Worm (Caenorhabditis elegans) whole organism, L3 larva: Measurements from ENCODE around the gene mrp-2.

ENCODE experiments used
- R02D3.7 ChIP-seq: fragments of 150-350 bp; optimal IDR thresholded peaks from 2 replicates; lab custom pipeline; 2014; ENCODE audit warnings: missing biosample characterization, missing genetic modification characterization
- aly-2 ChIP-seq: fragments of 150-350 bp; optimal IDR thresholded peaks from 2 replicates; lab custom pipeline; 2014; ENCODE audit warnings: missing biosample characterization, missing genetic modification characterization
- ama-1 ChIP-seq: fragments of 150-350 bp; optimal IDR thresholded peaks from 2 replicates; lab custom pipeline; 2018
- ceh-28 ChIP-seq: fragments of 150-350 bp; optimal IDR thresholded peaks from 2 replicates; lab custom pipeline; 2014; ENCODE audit warnings: missing biosample characterization, missing genetic modification reagents, missing genetic modification characterization
- daf-12 ChIP-seq: fragments of 150-350 bp; optimal IDR thresholded peaks from 2 replicates; lab custom pipeline; 2014; ENCODE audit warnings: missing biosample characterization, missing genetic modification reagents, missing genetic modification characterization
- egl-27 ChIP-seq: sonication (generic microtip); optimal IDR thresholded peaks from 4 replicates; lab custom pipeline; 2017; ENCODE audit warnings: missing biosample characterization, missing genetic modification reagents, missing genetic modification characterization
- elt-1 ChIP-seq: fragments of 150-350 bp; optimal IDR thresholded peaks from 2 replicates; lab custom pipeline; 2014; ENCODE audit warnings: missing biosample characterization, missing genetic modification characterization
- elt-2 ChIP-seq: sonication (generic microtip); optimal IDR thresholded peaks from 2 replicates; lab custom pipeline; 2016; ENCODE audit warnings: missing genetic modification reagents, mild to moderate bottlenecking, missing genetic modification characterization, missing compliant biosample characterization
- elt-3 ChIP-seq, 3 experiments: fragments of 150-350 bp in 1 of 3; sonication (generic microtip) in 2 of 3; optimal IDR thresholded peaks; 2 replicates in 2 of 3; 4 replicates in 1 of 3; lab custom pipeline; 2014 to 2017; ENCODE audit warnings: missing biosample characterization in 3 of 3, missing genetic modification characterization in 3 of 3
- eor-1 ChIP-seq, 2 experiments: fragments of 150-350 bp; optimal IDR thresholded peaks; 2 replicates each; lab custom pipeline; 2014 to 2018; ENCODE audit warnings: missing biosample characterization in 2 of 2, missing genetic modification characterization in 2 of 2
- fkh-2 ChIP-seq: fragments of 150-350 bp; optimal IDR thresholded peaks from 2 replicates; lab custom pipeline; 2014; ENCODE audit warnings: missing biosample characterization, missing genetic modification reagents, missing genetic modification characterization
- fos-1 ChIP-seq: fragments of 150-350 bp; optimal IDR thresholded peaks from 2 replicates; lab custom pipeline; 2014; ENCODE audit warnings: missing biosample characterization, missing genetic modification characterization
- hmg-11 ChIP-seq: sonication (generic microtip); optimal IDR thresholded peaks from 2 replicates; lab custom pipeline; 2016; ENCODE audit warnings: missing genetic modification characterization, missing compliant biosample characterization
- jun-1 ChIP-seq: fragments of 150-350 bp; optimal IDR thresholded peaks from 2 replicates; lab custom pipeline; 2014; ENCODE audit warnings: missing biosample characterization, missing genetic modification reagents, missing genetic modification characterization
- lin-15B ChIP-seq: fragments of 150-350 bp; optimal IDR thresholded peaks from 2 replicates; lab custom pipeline; 2014; ENCODE audit warnings: missing biosample characterization, missing genetic modification characterization
- lin-39 ChIP-seq: fragments of 150-350 bp; optimal IDR thresholded peaks from 2 replicates; lab custom pipeline; 2018; ENCODE audit warnings: missing biosample characterization, missing genetic modification reagents, missing genetic modification characterization
- lsy-12 ChIP-seq: sonication (generic microtip); optimal IDR thresholded peaks from 2 replicates; lab custom pipeline; 2016; ENCODE audit warnings: mild to moderate bottlenecking, missing genetic modification characterization, missing compliant biosample characterization
- mdl-1 ChIP-seq: fragments of 150-350 bp; optimal IDR thresholded peaks from 2 replicates; lab custom pipeline; 2014; ENCODE audit warnings: missing biosample characterization, missing genetic modification characterization
- mml-1 ChIP-seq: fragments of 150-350 bp; sonication (generic microtip); optimal IDR thresholded peaks from 3 replicates; lab custom pipeline; 2014; ENCODE audit warnings: missing biosample characterization, missing genetic modification characterization
- nfya-1 ChIP-seq: sonication (generic microtip); optimal IDR thresholded peaks from 2 replicates; lab custom pipeline; 2017; ENCODE audit warnings: missing genetic modification characterization, mild to moderate bottlenecking, missing compliant biosample characterization, antibody characterized with exemption, moderate library complexity; ENCODE audit not compliant: insufficient read depth
- nhr-11 ChIP-seq: fragments of 150-350 bp; optimal IDR thresholded peaks from 2 replicates; lab custom pipeline; 2014; ENCODE audit warnings: missing biosample characterization, missing genetic modification characterization
- nhr-12 ChIP-seq: fragments of 150-350 bp; optimal IDR thresholded peaks from 2 replicates; lab custom pipeline; 2014; ENCODE audit warnings: missing biosample characterization, missing genetic modification characterization
- nhr-23 ChIP-seq: fragments of 150-350 bp; optimal IDR thresholded peaks from 2 replicates; lab custom pipeline; 2014; ENCODE audit warnings: missing biosample characterization, missing genetic modification reagents, missing genetic modification characterization
- nhr-237 ChIP-seq: fragments of 150-350 bp; optimal IDR thresholded peaks from 2 replicates; lab custom pipeline; 2014; ENCODE audit warnings: missing biosample characterization, missing genetic modification characterization
- nhr-25 ChIP-seq: sonication (generic microtip); optimal IDR thresholded peaks from 2 replicates; lab custom pipeline; 2017; ENCODE audit warnings: missing biosample characterization, missing genetic modification characterization
- nhr-28 ChIP-seq: fragments of 150-350 bp; optimal IDR thresholded peaks from 2 replicates; lab custom pipeline; 2014; ENCODE audit warnings: missing biosample characterization, missing genetic modification characterization
- nhr-43 ChIP-seq: sonication (generic microtip); optimal IDR thresholded peaks from 2 replicates; lab custom pipeline; 2016; ENCODE audit warnings: mild to moderate bottlenecking, missing genetic modification characterization, missing compliant biosample characterization; ENCODE audit not compliant: poor library complexity, severe bottlenecking
- nhr-67 ChIP-seq: fragments of 150-350 bp; optimal IDR thresholded peaks from 2 replicates; lab custom pipeline; 2014; ENCODE audit warnings: missing biosample characterization, missing genetic modification characterization
- nhr-76 ChIP-seq: fragments of 150-350 bp; sonication (generic microtip); optimal IDR thresholded peaks from 5 replicates; lab custom pipeline; 2014; ENCODE audit warnings: missing biosample characterization, missing genetic modification characterization
- nhr-77 ChIP-seq: fragments of 150-350 bp; optimal IDR thresholded peaks from 2 replicates; lab custom pipeline; 2014; ENCODE audit warnings: missing biosample characterization, missing genetic modification characterization
- pha-4 ChIP-seq: fragments of 150-350 bp; optimal IDR thresholded peaks from 2 replicates; lab custom pipeline; 2014; ENCODE audit warnings: missing biosample characterization, missing genetic modification reagents, missing genetic modification characterization
- pqm-1 ChIP-seq: fragments of 150-350 bp; optimal IDR thresholded peaks from 2 replicates; lab custom pipeline; 2017; ENCODE audit warnings: missing biosample characterization, missing genetic modification characterization, inconsistent platforms
- sea-2 ChIP-seq: fragments of 150-350 bp; sonication (generic microtip); optimal IDR thresholded peaks from 4 replicates; lab custom pipeline; 2014; ENCODE audit warnings: missing biosample characterization, missing genetic modification reagents, missing genetic modification characterization
- skn-1 ChIP-seq: fragments of 150-350 bp; optimal IDR thresholded peaks from 2 replicates; lab custom pipeline; 2014; ENCODE audit warnings: missing biosample characterization, missing genetic modification characterization
- snpc-4 ChIP-seq: fragments of 150-350 bp; optimal IDR thresholded peaks from 2 replicates; lab custom pipeline; 2014; ENCODE audit warnings: missing biosample characterization, missing genetic modification characterization
- tbx-2 ChIP-seq: sonication (generic microtip); optimal IDR thresholded peaks from 2 replicates; lab custom pipeline; 2016; ENCODE audit warnings: mild to moderate bottlenecking, missing genetic modification characterization, missing compliant biosample characterization
- zag-1 ChIP-seq: fragments of 150-350 bp; optimal IDR thresholded peaks from 2 replicates; lab custom pipeline; 2014; ENCODE audit warnings: missing biosample characterization, missing genetic modification characterization
- ztf-4 ChIP-seq: fragments of 150-350 bp; optimal IDR thresholded peaks from 2 replicates; lab custom pipeline; 2014; ENCODE audit warnings: missing biosample characterization, missing genetic modification characterization

Gene mrp-2

DNA sequence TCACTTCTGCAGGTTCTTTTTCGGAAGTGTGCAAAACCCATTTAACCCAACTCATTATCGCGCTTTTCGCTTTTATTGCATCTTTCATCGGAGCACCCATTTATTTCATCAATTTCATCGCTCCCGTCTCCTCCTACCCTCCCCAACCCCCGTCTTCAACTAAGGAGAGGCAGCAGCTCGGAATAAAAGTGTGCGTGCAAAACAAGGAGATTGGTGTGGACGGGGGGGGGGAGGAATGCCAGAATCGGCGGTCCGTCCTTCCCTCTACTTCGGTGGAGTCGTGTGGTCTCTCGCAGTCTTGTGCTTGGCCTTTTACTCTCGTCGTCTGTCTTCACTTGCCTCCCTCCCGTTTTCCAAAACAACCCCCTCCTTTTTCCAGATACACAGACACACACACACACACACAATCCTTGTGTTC lies 28.8 kb upstream of the mrp-2 start:
- TF ChIP-seq egl-27 (tag; lab: Kevin White, UChicago) (no peak), snpc-4 (tag; lab: Kevin White, UChicago) (peak; percentile 13), skn-1 (tag; lab: Kevin White, UChicago) (peak; percentile 40), tbx-2 (tag; lab: Kevin White, UChicago) (peak; percentile 3), nhr-28 (no peak), hmg-11 (tag; lab: Kevin White, UChicago) (peak; percentile 72), lin-39 (tag; lab: Kevin White, UChicago) (peak; percentile 84), nfya-1 (tag; lab: Kevin White, UChicago) (peak; percentile 55)

DNA sequence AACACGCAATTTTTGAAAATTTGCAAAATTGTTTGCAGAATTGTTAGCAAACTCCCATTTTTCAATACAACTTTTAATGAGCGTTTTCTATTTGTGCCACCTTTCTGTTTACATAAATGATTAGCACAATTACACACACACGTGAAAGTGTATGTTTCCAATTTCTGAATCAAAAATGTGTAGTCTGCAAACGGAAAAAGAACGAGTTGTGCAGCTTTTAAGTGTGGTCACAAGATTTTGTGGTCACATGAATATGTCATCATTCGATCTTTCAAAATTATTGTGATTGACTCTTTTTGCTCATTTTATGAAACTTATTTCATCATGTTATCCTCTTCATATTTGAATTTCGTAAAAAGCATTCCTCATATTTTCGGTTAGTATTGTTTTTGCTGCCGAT lies 28.2 kb upstream of the mrp-2 start:
- TF ChIP-seq nhr-43 (no peak), pqm-1 (tag; lab: Kevin White, UChicago) (peak; percentile 46), jun-1 (no peak), nhr-11 (tag; lab: Kevin White, UChicago) (no peak), fos-1 (tag; lab: Kevin White, UChicago) (no peak), ceh-28 (tag; lab: Kevin White, UChicago) (no peak), mml-1 (tag; lab: Kevin White, UChicago) (no peak), nhr-67 (tag; lab: Kevin White, UChicago) (no peak), aly-2 (tag; lab: Kevin White, UChicago) (no peak), elt-2 (tag; lab: Kevin White, UChicago) (peak; percentile 53), nhr-23 (tag; lab: Kevin White, UChicago) (no peak), pha-4 (peak; percentile 86), hmg-11 (tag; lab: Kevin White, UChicago) (no peak), skn-1 (tag; lab: Kevin White, UChicago) (no peak), lsy-12 (tag; lab: Kevin White, UChicago) (no peak), mdl-1 (tag; lab: Kevin White, UChicago) (no peak)

DNA sequence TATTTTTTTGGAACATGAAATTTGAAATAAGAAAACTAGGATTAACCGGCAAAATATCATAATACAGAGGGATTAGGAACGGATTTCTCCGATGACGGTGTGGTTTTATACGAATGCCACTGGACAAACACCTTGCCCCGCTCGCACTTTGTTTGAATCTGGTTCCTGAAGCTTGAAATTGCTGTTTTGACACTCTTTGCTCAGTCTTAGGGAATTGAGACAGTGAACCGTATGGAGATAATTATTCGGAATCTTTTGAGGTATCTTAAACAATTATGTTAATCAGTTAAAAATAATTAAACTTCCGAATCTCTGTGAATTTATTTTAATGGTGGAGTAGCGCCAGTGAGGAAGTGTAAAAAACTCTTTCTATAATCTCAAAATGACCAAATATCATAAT lies 27.0 kb upstream of the mrp-2 start, which contains the start of gene F13C5.3:
F13C5.3 (minus strand) TSS at position 101 of the 400 bp plus-strand sequence.
- no peak for TF ChIP-seq snpc-4 (tag; lab: Kevin White, UChicago)
- TF ChIP-seq nhr-77 = no peak
- TF ChIP-seq zag-1 (tag; lab: Kevin White, UChicago) = no peak
- no peak for TF ChIP-seq ztf-4 (tag; lab: Kevin White, UChicago)
- no peak for TF ChIP-seq jun-1
- no peak for TF ChIP-seq ceh-28 (tag; lab: Kevin White, UChicago)
- TF ChIP-seq ama-1 (lab: Kevin White, UChicago) = no peak
- no peak for TF ChIP-seq nhr-237 (tag; lab: Kevin White, UChicago)
- no peak for TF ChIP-seq nhr-43

DNA sequence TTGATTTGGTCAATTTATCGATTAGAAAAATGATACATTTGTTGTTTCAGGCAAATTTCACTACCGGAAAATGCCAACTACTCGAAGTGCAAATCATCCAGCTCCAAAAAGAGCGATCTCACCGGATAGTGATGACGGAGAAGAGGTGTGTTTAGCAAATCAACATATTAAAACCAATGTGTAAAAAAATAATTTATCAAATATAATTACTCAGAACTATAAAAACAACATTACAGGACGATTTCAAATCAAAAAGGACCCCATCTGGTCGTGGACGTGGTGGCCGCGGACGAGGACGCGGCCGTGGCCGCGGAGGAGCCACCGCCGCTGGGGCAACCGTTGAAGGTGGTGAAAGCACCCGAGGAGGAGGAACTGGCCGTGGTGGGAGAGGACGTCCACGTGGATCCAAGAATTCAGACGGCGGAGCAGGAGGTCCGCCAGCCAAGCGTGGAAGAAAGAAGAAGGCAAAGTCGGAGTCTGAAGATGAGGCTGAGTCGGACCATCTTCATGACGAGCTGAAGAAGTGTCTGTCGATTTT lies 21.5 kb upstream of the mrp-2 start, which contains the start of gene F13C5.2:
F13C5.2 (plus strand) TSS at position 51 of the 538 bp plus-strand sequence.
- no peak for TF ChIP-seq elt-3 (tag; optimal IDR thresholded peaks at IDR 0.05; lab: Kevin White, UChicago)
- no peak for TF ChIP-seq ztf-4 (tag; lab: Kevin White, UChicago)
- no peak for TF ChIP-seq fkh-2 (tag; lab: Kevin White, UChicago)
- TF ChIP-seq zag-1 (tag; lab: Kevin White, UChicago) = no peak
- TF ChIP-seq mml-1 (tag; lab: Kevin White, UChicago) = no peak
- no peak for TF ChIP-seq nfya-1 (tag; lab: Kevin White, UChicago)
- TF ChIP-seq nhr-237 (tag; lab: Kevin White, UChicago) = no peak
- no peak for TF ChIP-seq nhr-76 (tag; lab: Kevin White, UChicago)
- no peak for TF ChIP-seq nhr-12 (tag; lab: Kevin White, UChicago)
- TF ChIP-seq pqm-1 (tag; lab: Kevin White, UChicago) = no peak
- TF ChIP-seq nhr-23 (tag; lab: Kevin White, UChicago) = no peak
- TF ChIP-seq nhr-67 (tag; lab: Kevin White, UChicago) = no peak

DNA sequence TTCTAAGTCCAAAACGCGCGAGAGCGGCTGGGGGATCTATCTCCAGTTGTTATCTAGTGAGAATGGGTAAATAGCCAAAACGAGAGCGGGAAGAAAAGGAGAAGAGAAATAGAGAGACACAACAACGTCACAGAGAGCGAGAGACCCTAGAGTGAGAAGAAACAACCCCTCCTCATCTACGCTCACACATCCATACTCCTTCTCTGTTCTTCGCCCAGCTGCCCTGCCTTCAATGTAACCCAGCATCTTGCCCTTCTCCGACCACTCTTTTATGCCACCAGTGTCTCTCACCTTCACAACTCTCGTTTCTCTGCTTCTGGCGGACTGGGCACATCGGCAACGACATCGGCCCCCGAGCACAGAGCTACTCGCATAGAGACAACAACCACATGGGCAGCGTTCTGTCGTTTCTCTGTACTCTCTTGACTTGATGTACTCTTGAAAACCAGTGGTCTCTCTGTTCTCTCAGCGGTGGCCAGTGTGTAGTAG lies 20.8 kb upstream of the mrp-2 start:
- TF ChIP-seq nhr-25 (tag; lab: Kevin White, UChicago) (peak; percentile 36), elt-2 (tag; lab: Kevin White, UChicago) (peak; percentile 74), pha-4 (peak; percentile 89), ztf-4 (tag; lab: Kevin White, UChicago) (no peak), mml-1 (tag; lab: Kevin White, UChicago) (no peak), tbx-2 (tag; lab: Kevin White, UChicago) (peak; percentile 72), nhr-67 (tag; lab: Kevin White, UChicago) (no peak), daf-12 (tag; lab: Kevin White, UChicago) (no peak), mdl-1 (tag; lab: Kevin White, UChicago) (peak; percentile 86), nfya-1 (tag; lab: Kevin White, UChicago) (peak; percentile 88), sea-2 (GFP tag; lab: Kevin White, UChicago) (peak; percentile 41), elt-1 (tag; lab: Kevin White, UChicago) (peak; percentile 25), nhr-77 (no peak), pqm-1 (tag; lab: Kevin White, UChicago) (peak; percentile 58), hmg-11 (tag; lab: Kevin White, UChicago) (peak; percentile 97), nhr-28 (no peak), nhr-11 (tag; lab: Kevin White, UChicago) (peak; percentile 14), nhr-237 (tag; lab: Kevin White, UChicago) (no peak), lin-15B (tag; lab: Kevin White, UChicago) (peak; percentile 60), jun-1 (peak; percentile 69), ama-1 (lab: Kevin White, UChicago) (no peak), R02D3.7 (tag; lab: Kevin White, UChicago) (peak; percentile 38), nhr-76 (tag; lab: Kevin White, UChicago) (peak; percentile 27), aly-2 (tag; lab: Kevin White, UChicago) (no peak), ceh-28 (tag; lab: Kevin White, UChicago) (peak; percentile 64), nhr-23 (tag; lab: Kevin White, UChicago) (peak; percentile 8), eor-1 (tag; optimal IDR thresholded peaks at IDR 0.05; lab: Kevin White, UChicago) (no peak), zag-1 (tag; lab: Kevin White, UChicago) (peak; percentile 14)
